Comparison of ENCODE assay signal across 1 fruit fly cellular context in the genomic region with DNA sequence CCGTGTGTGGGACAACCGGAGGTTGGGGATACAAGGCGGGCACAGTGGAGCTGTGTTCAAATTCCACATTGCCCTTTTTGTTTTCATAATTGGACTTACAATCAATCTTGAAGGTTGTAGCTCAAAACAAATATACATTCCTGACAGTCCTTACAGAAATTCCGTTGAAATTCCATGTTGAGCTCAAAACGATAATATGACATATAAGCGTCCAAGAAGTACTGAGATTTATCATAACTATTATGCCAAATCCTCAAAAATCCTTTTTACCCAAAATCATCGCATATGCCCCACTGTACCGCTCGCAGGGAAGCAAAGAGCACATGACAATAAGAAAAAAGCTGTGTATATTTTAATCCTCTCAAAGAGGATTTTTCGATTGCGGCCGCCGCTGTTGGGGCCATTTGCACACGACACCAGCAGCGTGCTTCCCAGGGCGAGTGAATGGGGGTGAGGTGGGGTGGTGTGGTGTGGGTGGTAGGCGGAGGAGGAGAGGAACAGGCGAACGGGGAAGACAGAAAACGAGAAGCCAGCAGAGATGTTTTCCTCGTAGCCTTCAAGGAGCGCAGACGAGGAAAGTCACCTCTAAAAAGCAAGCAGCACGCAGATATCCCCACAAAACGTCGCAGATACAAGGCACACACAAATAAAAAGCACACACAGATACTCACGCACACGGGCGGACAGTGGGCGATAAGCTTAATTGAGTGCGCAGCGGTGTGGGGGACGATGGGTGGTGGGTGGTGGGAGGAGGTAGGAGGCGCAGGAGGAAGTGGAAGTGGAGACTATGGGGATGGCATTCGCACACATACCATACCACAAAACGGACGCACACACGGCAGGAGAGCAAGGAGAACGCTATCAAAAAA.
TF ChIP-seq lines count a peak whose summit lies in the region.

No protein-coding gene starts in this region.

TF ChIP-seq in whole organism, embryonic, 481 proteins besides CTCF, POLR2A, EP300 and RAD21 (continued from another document and continues in another):
- peak; percentile 30; the same call in 1 of the 2 replicates for TF ChIP-seq CG1024 (GFP tag; IDR thresholded peaks at IDR 0.05; lab: Robert Waterston, UW)
- no peak for TF ChIP-seq Lhr (GFP tag; optimal IDR thresholded peaks at IDR 0.05; lab: Kevin White, UChicago)
- peak; percentile 73 for TF ChIP-seq CG13424 (tag; optimal IDR thresholded peaks at IDR 0.05; lab: Kevin White, UChicago)
- peak; percentile 36 for TF ChIP-seq CHES-1-like (GFP tag; optimal IDR thresholded peaks at IDR 0.05; lab: Kevin White, UChicago)
- peak; percentile 52; the same call in 2 of the 4 replicates for TF ChIP-seq Gug (GFP tag; IDR thresholded peaks at IDR 0.05; lab: Robert Waterston, UW)
- no peak for TF ChIP-seq klu (GFP tag; IDR thresholded peaks at IDR 0.05; lab: Robert Waterston, UW)
- peak; percentile 40 for TF ChIP-seq D19A (tag; optimal IDR thresholded peaks at IDR 0.05; lab: Kevin White, UChicago)
- TF ChIP-seq Hr51 (GFP tag; optimal IDR thresholded peaks at IDR 0.05; lab: Kevin White, UChicago) = peak; percentile 26 to 79
- TF ChIP-seq lab (GFP tag; optimal IDR thresholded peaks at IDR 0.05; lab: Kevin White, UChicago) = peak; percentile 78
- no peak for TF ChIP-seq Lim3 (GFP tag; IDR thresholded peaks at IDR 0.05; lab: Robert Waterston, UW)
- TF ChIP-seq gce (GFP tag; IDR thresholded peaks at IDR 0.05; lab: Robert Waterston, UW) = 0 out of 3 replicates have a peak, but pooled peaks have one; percentile 5
- TF ChIP-seq Ssrp (tag; optimal IDR thresholded peaks at IDR 0.05; lab: Kevin White, UChicago) = peak; percentile 64
- peak; percentile 55 for TF ChIP-seq fu2 (GFP tag; optimal IDR thresholded peaks at IDR 0.05; lab: Kevin White, UChicago)
- no peak for TF ChIP-seq slou (GFP tag; optimal IDR thresholded peaks at IDR 0.05; lab: Kevin White, UChicago)
- peak; percentile 58 for TF ChIP-seq CG9215 (GFP tag; IDR thresholded peaks at IDR 0.05; lab: Robert Waterston, UW)
- no peak for TF ChIP-seq sens-2 (GFP tag; IDR thresholded peaks at IDR 0.05; lab: Robert Waterston, UW)
- TF ChIP-seq CG18011 (GFP tag; optimal IDR thresholded peaks at IDR 0.05; lab: Kevin White, UChicago) = peak; percentile 41
- TF ChIP-seq CG15269 (tag; optimal IDR thresholded peaks at IDR 0.05; lab: Kevin White, UChicago) = peak; percentile 71
- 0 out of 4 replicates have a peak, but pooled peaks have one; percentile 40 for TF ChIP-seq chinmo (GFP tag; IDR thresholded peaks at IDR 0.05; lab: Robert Waterston, UW; ENCODE audit: partially characterized antibody)
- no peak for TF ChIP-seq Doc3 (GFP tag; IDR thresholded peaks at IDR 0.05; lab: Robert Waterston, UW; ENCODE audit: partially characterized antibody)
- peak; percentile 40 for TF ChIP-seq Hey (tag; optimal IDR thresholded peaks at IDR 0.05; lab: Kevin White, UChicago)
- TF ChIP-seq pfk (GFP tag; optimal IDR thresholded peaks at IDR 0.05; lab: Kevin White, UChicago) = no peak
- TF ChIP-seq CG16779 (GFP tag; IDR thresholded peaks at IDR 0.05; lab: Robert Waterston, UW) = no peak
- TF ChIP-seq aop (GFP tag; IDR thresholded peaks at IDR 0.05; lab: Robert Waterston, UW) = no peak
- TF ChIP-seq vvl (GFP tag; IDR thresholded peaks at IDR 0.05; lab: Robert Waterston, UW) = peak; percentile 38
- TF ChIP-seq CG1603 (tag; optimal IDR thresholded peaks at IDR 0.05; lab: Kevin White, UChicago) = peak; percentile 60
- peak; percentile 14 for TF ChIP-seq Dek (tag; optimal IDR thresholded peaks at IDR 0.05; lab: Kevin White, UChicago)
- peak; percentile 15 for TF ChIP-seq CG10979 (tag; optimal IDR thresholded peaks at IDR 0.05; lab: Kevin White, UChicago)
- peak; percentile 38; the same call in 1 of the 2 replicates for TF ChIP-seq Drgx (GFP tag; IDR thresholded peaks at IDR 0.05; lab: Robert Waterston, UW)
- TF ChIP-seq Bteb2 (GFP tag; optimal IDR thresholded peaks at IDR 0.05; lab: Kevin White, UChicago) = peak; percentile 49
- TF ChIP-seq en (GFP tag; optimal IDR thresholded peaks at IDR 0.05; lab: Kevin White, UChicago) = no peak
- no peak for TF ChIP-seq BEAF-32 (GFP tag; optimal IDR thresholded peaks at IDR 0.05; lab: Kevin White, UChicago)
- peak; percentile 17; the same call in 1 of the 2 replicates for TF ChIP-seq Bgb (GFP tag; IDR thresholded peaks at IDR 0.05; lab: Robert Waterston, UW; ENCODE audit: partially characterized antibody)
- peak; percentile 60; the same call in 1 of the 2 replicates for TF ChIP-seq HLH3B (GFP tag; IDR thresholded peaks at IDR 0.05; lab: Robert Waterston, UW)
- TF ChIP-seq CG2712 (tag; optimal IDR thresholded peaks at IDR 0.05; lab: Kevin White, UChicago) = peak; percentile 39
- TF ChIP-seq so (GFP tag; IDR thresholded peaks at IDR 0.05; lab: Robert Waterston, UW) = 0 out of 3 replicates have a peak, but pooled peaks have one; percentile 19
- TF ChIP-seq zen (tag; optimal IDR thresholded peaks at IDR 0.05; lab: Kevin White, UChicago) = no peak
- TF ChIP-seq Six4 (GFP tag; optimal IDR thresholded peaks at IDR 0.05; lab: Kevin White, UChicago) = no peak
- peak; percentile 46 for TF ChIP-seq H2.0 (GFP tag; IDR thresholded peaks at IDR 0.05; lab: Robert Waterston, UW)
- TF ChIP-seq tio (GFP tag; optimal IDR thresholded peaks at IDR 0.05; lab: Kevin White, UChicago) = peak; percentile 55
- peak; percentile 41 for TF ChIP-seq CG8924 (tag; optimal IDR thresholded peaks at IDR 0.05; lab: Kevin White, UChicago)
- TF ChIP-seq fru (optimal IDR thresholded peaks at IDR 0.05; lab: Kevin White, UChicago) = no peak
- TF ChIP-seq yki (optimal IDR thresholded peaks at IDR 0.05; lab: Kevin White, UChicago) = no peak
- no peak for TF ChIP-seq pan (optimal IDR thresholded peaks at IDR 0.05; lab: Kevin White, UChicago)
- peak in 1 of 2 experiments; percentile 60 for TF ChIP-seq pan (GFP tag; optimal IDR thresholded peaks at IDR 0.05 in 1 of 2, IDR thresholded peaks at IDR 0.05 in 1 of 2)
- TF ChIP-seq CG31388 (GFP tag; optimal IDR thresholded peaks at IDR 0.05; lab: Kevin White, UChicago) = no peak
- no peak for TF ChIP-seq CG5245 (GFP tag; optimal IDR thresholded peaks at IDR 0.05; lab: Kevin White, UChicago)
- no peak for TF ChIP-seq dimm (GFP tag; IDR thresholded peaks at IDR 0.05; lab: Robert Waterston, UW)
- TF ChIP-seq tx (GFP tag; optimal IDR thresholded peaks at IDR 0.05; lab: Kevin White, UChicago) = peak; percentile 59
- TF ChIP-seq MTF-1 (GFP tag; optimal IDR thresholded peaks at IDR 0.05; lab: Kevin White, UChicago; ENCODE audit: borderline replicate concordance) = peak; percentile 99
- peak; percentile 17 for TF ChIP-seq gsb-n (tag; optimal IDR thresholded peaks at IDR 0.05; lab: Kevin White, UChicago)
- TF ChIP-seq kni (GFP tag; optimal IDR thresholded peaks at IDR 0.05; lab: Kevin White, UChicago) = no peak
- TF ChIP-seq ac (GFP tag; optimal IDR thresholded peaks at IDR 0.05; lab: Kevin White, UChicago) = no peak
- peak; percentile 33 for TF ChIP-seq CG12744 (GFP tag; optimal IDR thresholded peaks at IDR 0.05; lab: Kevin White, UChicago)
- no peak for TF ChIP-seq HLHmδ (GFP tag; optimal IDR thresholded peaks at IDR 0.05; lab: Kevin White, UChicago)
- no peak for TF ChIP-seq D (optimal IDR thresholded peaks at IDR 0.05; lab: Kevin White, UChicago)
- peak; percentile 18 for TF ChIP-seq D (GFP tag; optimal IDR thresholded peaks at IDR 0.05; lab: Kevin White, UChicago)
- TF ChIP-seq CkIIα-i1 (GFP tag; IDR thresholded peaks at IDR 0.05; lab: Robert Waterston, UW) = no peak
- TF ChIP-seq tup (GFP tag; optimal IDR thresholded peaks at IDR 0.05; lab: Kevin White, UChicago) = no peak
- TF ChIP-seq CG6254 (GFP tag; optimal IDR thresholded peaks at IDR 0.05; lab: Kevin White, UChicago) = no peak
- no peak for TF ChIP-seq hb (GFP tag; IDR thresholded peaks at IDR 0.05; lab: Robert Waterston, UW; ENCODE audit: partially characterized antibody)
- no peak for TF ChIP-seq sob (GFP tag; IDR thresholded peaks at IDR 0.05; lab: Robert Waterston, UW)
- no peak for TF ChIP-seq Neu2 (GFP tag; optimal IDR thresholded peaks at IDR 0.05; lab: Kevin White, UChicago; ENCODE audit: borderline replicate concordance)
- no peak for TF ChIP-seq CG4617 (GFP tag; optimal IDR thresholded peaks at IDR 0.05; lab: Kevin White, UChicago; ENCODE audit: borderline replicate concordance)
- TF ChIP-seq Tbp (GFP tag; optimal IDR thresholded peaks at IDR 0.05; lab: Kevin White, UChicago) = no peak
- TF ChIP-seq CG9727 (GFP tag; optimal IDR thresholded peaks at IDR 0.05; lab: Kevin White, UChicago) = peak; percentile 67
- TF ChIP-seq CG12769 (tag; optimal IDR thresholded peaks at IDR 0.05; lab: Kevin White, UChicago) = peak; percentile 62
- peak; percentile 45; the same call in 1 of the 3 replicates for TF ChIP-seq sr (GFP tag; IDR thresholded peaks at IDR 0.05; lab: Robert Waterston, UW)
- peak; percentile 2 for TF ChIP-seq salm (tag; optimal IDR thresholded peaks at IDR 0.05; lab: Kevin White, UChicago)
- TF ChIP-seq lbe (GFP tag; optimal IDR thresholded peaks at IDR 0.05; lab: Kevin White, UChicago) = peak; percentile 25
- TF ChIP-seq CG6813 (GFP tag; optimal IDR thresholded peaks at IDR 0.05; lab: Kevin White, UChicago) = peak; percentile 34
- TF ChIP-seq twi (tag; optimal IDR thresholded peaks at IDR 0.05; lab: Kevin White, UChicago) = no peak
- peak; percentile 73 for TF ChIP-seq Meics (GFP tag; optimal IDR thresholded peaks at IDR 0.05; lab: Kevin White, UChicago)
- peak; percentile 66 for TF ChIP-seq NfI (GFP tag; optimal IDR thresholded peaks at IDR 0.05; lab: Kevin White, UChicago)
- peak; percentile 25 to 47 for TF ChIP-seq Pdp1 (GFP tag; optimal IDR thresholded peaks at IDR 0.05; lab: Kevin White, UChicago)
- no peak for TF ChIP-seq Usf (GFP tag; optimal IDR thresholded peaks at IDR 0.05; lab: Kevin White, UChicago)
- peak; percentile 53 for TF ChIP-seq ind (GFP tag; optimal IDR thresholded peaks at IDR 0.05; lab: Kevin White, UChicago)
- TF ChIP-seq jumu (GFP tag; optimal IDR thresholded peaks at IDR 0.05; lab: Kevin White, UChicago) = peak; percentile 40
- peak; percentile 51 for TF ChIP-seq Camta (GFP tag; optimal IDR thresholded peaks at IDR 0.05; lab: Kevin White, UChicago)
- TF ChIP-seq CG9876 (GFP tag; optimal IDR thresholded peaks at IDR 0.05; lab: Kevin White, UChicago) = no peak
- no peak for TF ChIP-seq CG7928 (GFP tag; optimal IDR thresholded peaks at IDR 0.05; lab: Kevin White, UChicago)
- TF ChIP-seq Fer2 (tag; optimal IDR thresholded peaks at IDR 0.05; lab: Kevin White, UChicago) = peak; percentile 22
- TF ChIP-seq ranshi (GFP tag; IDR thresholded peaks at IDR 0.05; lab: Robert Waterston, UW) = peak; percentile 59; the same call in 1 of the 2 replicates
- no peak for TF ChIP-seq Deaf1 (tag; optimal IDR thresholded peaks at IDR 0.05; lab: Kevin White, UChicago)
- TF ChIP-seq CG3995 (GFP tag; optimal IDR thresholded peaks at IDR 0.05; lab: Kevin White, UChicago) = no peak
- peak; percentile 36 for TF ChIP-seq Max (GFP tag; optimal IDR thresholded peaks at IDR 0.05; lab: Kevin White, UChicago)
- no peak for TF ChIP-seq CG11247 (GFP tag; IDR thresholded peaks at IDR 0.05; lab: Robert Waterston, UW)
- no peak for TF ChIP-seq TFAM (GFP tag; optimal IDR thresholded peaks at IDR 0.05; lab: Kevin White, UChicago)
- peak; percentile 18 for TF ChIP-seq Nf-YC (tag; optimal IDR thresholded peaks at IDR 0.05; lab: Kevin White, UChicago)
- peak; percentile 76 for TF ChIP-seq CG13624 (GFP tag; optimal IDR thresholded peaks at IDR 0.05; lab: Kevin White, UChicago)
- TF ChIP-seq dan (GFP tag; IDR thresholded peaks at IDR 0.05; lab: Robert Waterston, UW) = no peak
- TF ChIP-seq CG16815 (GFP tag; optimal IDR thresholded peaks at IDR 0.05; lab: Kevin White, UChicago) = peak; percentile 26
- peak; percentile 79 for TF ChIP-seq Adf1 (GFP tag; IDR thresholded peaks at IDR 0.05; lab: Robert Waterston, UW)
- TF ChIP-seq dati (GFP tag; IDR thresholded peaks at IDR 0.05; lab: Robert Waterston, UW) = no peak
- TF ChIP-seq lov (optimal IDR thresholded peaks at IDR 0.05; lab: Kevin White, UChicago) = no peak
- no peak for TF ChIP-seq lov (GFP tag; IDR thresholded peaks at IDR 0.05; lab: Robert Waterston, UW)
- TF ChIP-seq jigr1 (GFP tag; IDR thresholded peaks at IDR 0.05; lab: Robert Waterston, UW) = peak; percentile 43; the same call in 2 of the 3 replicates
- peak; percentile 73 for TF ChIP-seq grau (tag; optimal IDR thresholded peaks at IDR 0.05; lab: Kevin White, UChicago)
- TF ChIP-seq CG31365 (tag; optimal IDR thresholded peaks at IDR 0.05; lab: Kevin White, UChicago) = no peak
- TF ChIP-seq CG43689 (GFP tag; IDR thresholded peaks at IDR 0.05; lab: Robert Waterston, UW) = no peak
- TF ChIP-seq Hand (GFP tag; optimal IDR thresholded peaks at IDR 0.05; lab: Kevin White, UChicago) = peak; percentile 37
- TF ChIP-seq Stat92E (GFP tag; optimal IDR thresholded peaks at IDR 0.05; lab: Kevin White, UChicago) = no peak
- no peak for TF ChIP-seq CG2116 (GFP tag; optimal IDR thresholded peaks at IDR 0.05; lab: Kevin White, UChicago)
- no peak for TF ChIP-seq otp (GFP tag; IDR thresholded peaks at IDR 0.05; lab: Robert Waterston, UW)
- no peak for TF ChIP-seq hkb (optimal IDR thresholded peaks at IDR 0.05; lab: Kevin White, UChicago)
- peak; percentile 75 for TF ChIP-seq hkb (GFP tag; IDR thresholded peaks at IDR 0.05; lab: Robert Waterston, UW)
- TF ChIP-seq CG7963 (GFP tag; IDR thresholded peaks at IDR 0.05; lab: Robert Waterston, UW; ENCODE audit: partially characterized antibody) = no peak
- no peak for TF ChIP-seq ro (GFP tag; IDR thresholded peaks at IDR 0.05; lab: Robert Waterston, UW)
- TF ChIP-seq Mad (GFP tag; optimal IDR thresholded peaks at IDR 0.05; lab: Kevin White, UChicago) = no peak
- no peak for TF ChIP-seq bowl (GFP tag; IDR thresholded peaks at IDR 0.05; lab: Robert Waterston, UW)
- TF ChIP-seq CG6791 (GFP tag; IDR thresholded peaks at IDR 0.05; lab: Robert Waterston, UW; ENCODE audit: partially characterized antibody) = no peak
- peak; percentile 82 for TF ChIP-seq crol (GFP tag; IDR thresholded peaks at IDR 0.05; lab: Robert Waterston, UW)
- peak; percentile 65 for TF ChIP-seq CG18619 (GFP tag; optimal IDR thresholded peaks at IDR 0.05; lab: Kevin White, UChicago)
- no peak for TF ChIP-seq cato (GFP tag; optimal IDR thresholded peaks at IDR 0.05; lab: Kevin White, UChicago; ENCODE audit: borderline replicate concordance)
- TF ChIP-seq Atf3 (GFP tag; optimal IDR thresholded peaks at IDR 0.05; lab: Kevin White, UChicago) = no peak
- TF ChIP-seq ase (GFP tag; IDR thresholded peaks at IDR 0.05; lab: Robert Waterston, UW) = 0 out of 3 replicates have a peak, but pooled peaks have one; percentile 55
- TF ChIP-seq CG3281 (GFP tag; optimal IDR thresholded peaks at IDR 0.05; lab: Kevin White, UChicago) = peak; percentile 70
- TF ChIP-seq CG1602 (GFP tag; optimal IDR thresholded peaks at IDR 0.05; lab: Kevin White, UChicago) = peak; percentile 23
- no peak for TF ChIP-seq CG2199 (GFP tag; IDR thresholded peaks at IDR 0.05; lab: Robert Waterston, UW)
- TF ChIP-seq her (GFP tag; optimal IDR thresholded peaks at IDR 0.05; lab: Kevin White, UChicago) = peak; percentile 56
